Worm (Caenorhabditis elegans) whole organism, young adult: ENCODE results near the gene C02F5.5.

Source experiments
- D2030.7 ChIP-seq: fragments of 200-800 bp; sonication (Bioruptor generic); IDR thresholded peaks from 2 replicates; pipeline ENCODE4 v1.3.6; 2022; ENCODE audit warnings: missing genetic modification reagents, missing genetic modification characterization, missing compliant biosample characterization
- F23B12.7 ChIP-seq: sonication (generic microtip); optimal IDR thresholded peaks from 2 replicates; lab custom pipeline; 2017; ENCODE audit warnings: missing genetic modification characterization, mild to moderate bottlenecking, missing compliant biosample characterization, antibody characterized with exemption, moderate library complexity; ENCODE audit not compliant: insufficient read depth
- F33H1.4 ChIP-seq: fragments of 200-800 bp; sonication (Bioruptor generic); IDR thresholded peaks from 2 replicates; pipeline ENCODE4 v1.3.6; 2022; ENCODE audit warnings: missing genetic modification reagents, missing genetic modification characterization, missing compliant biosample characterization
- F39B2.1 ChIP-seq: fragments of 200-800 bp; sonication (Bioruptor generic); IDR thresholded peaks from 2 replicates; pipeline ENCODE4 v1.3.6; 2022; ENCODE audit warnings: missing genetic modification reagents, missing genetic modification characterization, missing compliant biosample characterization
- F57C9.4 ChIP-seq: sonication (generic microtip); optimal IDR thresholded peaks from 2 replicates; lab custom pipeline; 2017; ENCODE audit warnings: mild to moderate bottlenecking, missing genetic modification characterization, missing compliant biosample characterization
- K12H6.12 ChIP-seq: fragments of 200-800 bp; sonication (Bioruptor generic); optimal IDR thresholded peaks from 2 replicates; lab custom pipeline; 2018; ENCODE audit warnings: mild to moderate bottlenecking, missing genetic modification characterization, missing compliant biosample characterization
- T26A5.8 ChIP-seq: sonication (generic microtip); optimal IDR thresholded peaks from 2 replicates; lab custom pipeline; 2016; ENCODE audit warnings: missing genetic modification characterization, missing compliant biosample characterization
- Y53G8AR.9 ChIP-seq: fragments of 200-800 bp; sonication (Bioruptor generic); conservative IDR thresholded peaks from 2 replicates; pipeline ENCODE4 v1.3.6; 2022; ENCODE audit warnings: missing genetic modification reagents, missing genetic modification characterization, missing compliant biosample characterization
- Y79H2A.3 ChIP-seq: fragments of 200-800 bp; sonication (Bioruptor generic); conservative IDR thresholded peaks from 2 replicates; pipeline ENCODE4 v1.3.6; 2022; ENCODE audit warnings: missing genetic modification reagents, missing genetic modification characterization, missing compliant biosample characterization
- akir-1 ChIP-seq: fragments of 200-800 bp; sonication (Bioruptor generic); optimal IDR thresholded peaks from 2 replicates; lab custom pipeline; 2018; ENCODE audit warnings: mild to moderate bottlenecking, missing genetic modification characterization, moderate library complexity, missing compliant biosample characterization
- aptf-2 ChIP-seq: fragments of 200-800 bp; sonication (Bioruptor generic); conservative IDR thresholded peaks from 2 replicates; pipeline ENCODE4 v1.3.6; 2022; ENCODE audit warnings: missing genetic modification reagents, missing genetic modification characterization, missing compliant biosample characterization
- attf-3 ChIP-seq: fragments of 200-800 bp; sonication (Bioruptor generic); conservative IDR thresholded peaks from 2 replicates; pipeline ENCODE4 v1.3.6; 2022; ENCODE audit warnings: missing genetic modification reagents, missing genetic modification characterization, missing compliant biosample characterization
- attf-5 ChIP-seq: fragments of 200-800 bp; sonication (Bioruptor generic); optimal IDR thresholded peaks from 2 replicates; lab custom pipeline; 2018; ENCODE audit warnings: mild to moderate bottlenecking, missing genetic modification characterization, missing compliant biosample characterization
- ceh-100 ChIP-seq: fragments of 200-800 bp; sonication (Bioruptor generic); IDR thresholded peaks from 2 replicates; pipeline ENCODE4 v1.3.6; 2022; ENCODE audit warnings: missing genetic modification reagents, missing genetic modification characterization, missing compliant biosample characterization
- ceh-27 ChIP-seq: fragments of 200-800 bp; sonication (Bioruptor generic); optimal IDR thresholded peaks from 2 replicates; lab custom pipeline; 2018; ENCODE audit warnings: mild to moderate bottlenecking, missing genetic modification characterization, moderate library complexity, missing compliant biosample characterization
- ceh-91 ChIP-seq: fragments of 200-800 bp; sonication (Bioruptor generic); IDR thresholded peaks from 2 replicates; pipeline ENCODE4 v1.3.6; 2022; ENCODE audit warnings: missing genetic modification reagents, missing genetic modification characterization, missing compliant biosample characterization
- dox-1 ChIP-seq: fragments of 200-800 bp; sonication (Bioruptor generic); IDR thresholded peaks from 2 replicates; pipeline ENCODE4 v1.3.6; 2022; ENCODE audit warnings: missing genetic modification reagents, missing genetic modification characterization, missing compliant biosample characterization
- dpl-1 ChIP-seq: fragments of 150-350 bp; optimal IDR thresholded peaks from 2 replicates; lab custom pipeline; 2014; ENCODE audit warnings: missing biosample characterization, missing genetic modification reagents, missing genetic modification characterization
- efl-1 ChIP-seq: fragments of 150-350 bp; optimal IDR thresholded peaks from 2 replicates; lab custom pipeline; 2014; ENCODE audit warnings: missing biosample characterization, missing genetic modification reagents, missing genetic modification characterization
- egrh-3 ChIP-seq: fragments of 200-800 bp; sonication (Bioruptor generic); IDR thresholded peaks from 2 replicates; pipeline ENCODE4 v1.3.6; 2022; ENCODE audit warnings: missing genetic modification reagents, missing genetic modification characterization, missing compliant biosample characterization
- ekl-4 ChIP-seq: fragments of 200-800 bp; sonication (Bioruptor generic); IDR thresholded peaks from 2 replicates; pipeline ENCODE4 v1.3.6; 2022; ENCODE audit warnings: missing genetic modification reagents, missing genetic modification characterization, missing compliant biosample characterization
- hmg-1.2 ChIP-seq: fragments of 200-800 bp; sonication (Bioruptor generic); IDR thresholded peaks from 2 replicates; pipeline ENCODE4 v1.3.6; 2022; ENCODE audit warnings: missing genetic modification reagents, missing genetic modification characterization, missing compliant biosample characterization
- let-526 ChIP-seq: fragments of 200-800 bp; sonication (Bioruptor generic); IDR thresholded peaks from 2 replicates; pipeline ENCODE4 v1.3.6; 2022; ENCODE audit warnings: missing genetic modification reagents, missing genetic modification characterization, missing compliant biosample characterization
- lin-35 ChIP-seq, 3 experiments: fragments of 150-350 bp in 2 of 3; sonication (generic microtip) in 1 of 3; optimal IDR thresholded peaks; 2 replicates each; lab custom pipeline; 2014 to 2018; ENCODE audit warnings: missing biosample characterization in 3 of 3, missing genetic modification characterization in 3 of 3, missing genetic modification reagents in 3 of 3
- lin-54 ChIP-seq: fragments of 200-800 bp; sonication (Bioruptor generic); optimal IDR thresholded peaks from 2 replicates; lab custom pipeline; 2018; ENCODE audit warnings: mild to moderate bottlenecking, missing genetic modification characterization, missing compliant biosample characterization
- lsl-1 ChIP-seq: fragments of 200-800 bp; sonication (Bioruptor generic); optimal IDR thresholded peaks from 2 replicates; lab custom pipeline; 2018; ENCODE audit warnings: mild to moderate bottlenecking, missing genetic modification characterization, moderate library complexity, missing compliant biosample characterization
- madf-10 ChIP-seq: sonication (generic microtip); optimal IDR thresholded peaks from 2 replicates; lab custom pipeline; 2016; ENCODE audit warnings: mild to moderate bottlenecking, missing genetic modification characterization, missing compliant biosample characterization
- madf-6 ChIP-seq: fragments of 200-800 bp; sonication (Bioruptor generic); IDR thresholded peaks from 2 replicates; pipeline ENCODE4 v1.3.6; 2022; ENCODE audit warnings: missing genetic modification reagents, missing genetic modification characterization, missing compliant biosample characterization
- madf-8 ChIP-seq: fragments of 200-800 bp; sonication (Bioruptor generic); conservative IDR thresholded peaks from 2 replicates; pipeline ENCODE4 v1.3.6; 2022; ENCODE audit warnings: missing genetic modification reagents, missing genetic modification characterization, missing compliant biosample characterization
- mcd-1 ChIP-seq: fragments of 200-800 bp; sonication (Bioruptor generic); IDR thresholded peaks from 2 replicates; pipeline ENCODE4 v1.3.6; 2022; ENCODE audit warnings: missing genetic modification reagents, missing genetic modification characterization, missing compliant biosample characterization
- nhr-80 ChIP-seq: sonication (generic microtip); optimal IDR thresholded peaks from 2 replicates; lab custom pipeline; 2016; ENCODE audit warnings: missing genetic modification characterization, missing compliant biosample characterization
- rcor-1 ChIP-seq: fragments of 200-800 bp; sonication (Bioruptor generic); IDR thresholded peaks from 2 replicates; pipeline ENCODE4 v1.3.6; 2022; ENCODE audit warnings: missing genetic modification reagents, missing genetic modification characterization, missing compliant biosample characterization
- snpc-3.4 ChIP-seq: sonication (generic microtip); optimal IDR thresholded peaks from 2 replicates; lab custom pipeline; 2017; ENCODE audit warnings: missing genetic modification characterization, mild to moderate bottlenecking, missing compliant biosample characterization, antibody characterized with exemption, moderate library complexity, missing genotype, missing genetic modification reagents
- snpc-4 ChIP-seq, 5 experiments: fragments of 150-350 bp in 1 of 5; sonication (generic microtip) in 4 of 5; optimal IDR thresholded peaks; 2 replicates each; lab custom pipeline; 2014 to 2018; ENCODE audit warnings: missing genetic modification characterization in 5 of 5, missing biosample characterization in 3 of 5, antibody characterized with exemption in 2 of 5, mild to moderate bottlenecking in 2 of 5, missing compliant biosample characterization in 2 of 5, missing genotype in 2 of 5, moderate library complexity in 2 of 5, missing genetic modification reagents in 1 of 5
- tbp1 ChIP-seq: fragments of 200-800 bp; sonication (Bioruptor generic); optimal IDR thresholded peaks from 2 replicates; lab custom pipeline; 2018; ENCODE audit warnings: mild to moderate bottlenecking, missing genetic modification characterization, missing compliant biosample characterization
- unc-130 ChIP-seq: sonication (generic microtip); optimal IDR thresholded peaks from 2 replicates; lab custom pipeline; 2016; ENCODE audit warnings: missing genetic modification reagents, missing genetic modification characterization, missing compliant biosample characterization
- ztf-18 ChIP-seq: sonication (generic microtip); optimal IDR thresholded peaks from 2 replicates; lab custom pipeline; 2016; ENCODE audit warnings: missing genotype, mild to moderate bottlenecking, missing genetic modification characterization, missing compliant biosample characterization
- ztf-22 ChIP-seq: fragments of 200-800 bp; sonication (Bioruptor generic); optimal IDR thresholded peaks from 2 replicates; lab custom pipeline; 2018; ENCODE audit warnings: mild to moderate bottlenecking, missing genetic modification characterization, moderate library complexity, missing compliant biosample characterization
- ztf-25 ChIP-seq: fragments of 200-800 bp; sonication (Bioruptor generic); IDR thresholded peaks from 2 replicates; pipeline ENCODE4 v1.3.6; 2022; ENCODE audit warnings: missing genetic modification reagents, missing genetic modification characterization, missing compliant biosample characterization
- ztf-26 ChIP-seq: sonication (generic microtip); optimal IDR thresholded peaks from 2 replicates; lab custom pipeline; 2017; ENCODE audit warnings: missing genetic modification characterization, missing compliant biosample characterization
- ztf-28 ChIP-seq: fragments of 200-800 bp; sonication (Bioruptor generic); IDR thresholded peaks from 2 replicates; pipeline ENCODE4 v1.3.6; 2022; ENCODE audit warnings: missing genetic modification reagents, missing genetic modification characterization, missing compliant biosample characterization

C02F5.5 gene

DNA sequence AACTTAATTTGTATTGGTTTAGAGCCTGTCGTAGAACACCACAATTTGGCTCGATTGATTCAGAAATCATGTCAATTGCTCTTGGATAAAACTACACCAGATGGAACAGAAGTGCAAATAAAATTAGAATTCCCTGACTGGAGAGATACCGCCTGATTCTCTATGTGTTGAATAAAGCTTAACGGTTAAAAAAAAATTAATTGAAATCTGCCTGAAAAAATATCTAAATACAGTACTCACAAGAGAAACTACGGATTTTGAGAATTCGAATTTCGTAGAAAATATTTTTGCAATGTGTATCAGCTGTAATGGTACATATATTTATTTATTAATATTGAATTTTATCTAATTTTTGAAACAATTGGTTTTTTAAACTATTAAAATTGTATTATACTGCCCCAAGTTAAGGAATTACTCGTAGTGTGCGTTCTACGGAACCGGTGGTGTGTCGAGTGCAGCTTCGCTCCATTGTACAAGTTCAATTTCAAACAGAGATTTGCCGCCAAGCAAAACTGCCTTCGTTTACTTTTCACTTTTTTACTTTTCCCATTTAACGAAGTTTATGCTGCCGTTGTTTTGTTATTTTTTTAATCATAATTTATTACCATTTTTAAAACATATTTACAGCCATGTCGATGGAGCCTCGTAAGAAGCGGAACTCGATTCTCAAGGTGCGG is 14.2 kb downstream of the C02F5.5 start, which contains the start of gene knl-1:
Gene knl-1, plus strand, starts transcription at position 626 of the 677 bp plus-strand sequence.
- TF ChIP-seq ceh-91 (GFP tag; lab: Robert Waterston, UW): peak; percentile 75
- peak; percentile 68 for TF ChIP-seq unc-130 (GFP tag; lab: Kevin White, UChicago)
- TF ChIP-seq mcd-1 (GFP tag; lab: Robert Waterston, UW): peak; percentile 80
- TF ChIP-seq tbp1 (GFP tag; lab: Kevin White, UChicago): peak; percentile 25
- TF ChIP-seq T26A5.8: no peak
- 0 out of 2 replicates have a peak, but pooled peaks have one; percentile 63 for TF ChIP-seq ztf-28 (GFP tag; lab: Robert Waterston, UW)
- TF ChIP-seq efl-1 (GFP tag; lab: Kevin White, UChicago): peak; percentile 90
- TF ChIP-seq egrh-3 (GFP tag; lab: Robert Waterston, UW): 0 out of 2 replicates have a peak, but pooled peaks have one; percentile 49
- no peak for TF ChIP-seq F57C9.4 (tag; lab: Kevin White, UChicago)
- TF ChIP-seq madf-10 (tag; lab: Kevin White, UChicago): peak; percentile 4
- no peak for TF ChIP-seq K12H6.12 (tag; lab: Kevin White, UChicago)
- TF ChIP-seq F39B2.1: no peak
- TF ChIP-seq ztf-18: peak; percentile 42
- peak; percentile 31; the same call in 1 of the 2 replicates for TF ChIP-seq Y79H2A.3
- no peak for TF ChIP-seq akir-1 (GFP tag; lab: Kevin White, UChicago)
- peak; percentile 28 for TF ChIP-seq snpc-3.4
- 0 out of 2 replicates have a peak, but pooled peaks have one; percentile 35 for TF ChIP-seq let-526 (GFP tag; lab: Robert Waterston, UW)
- peak; percentile 79 for TF ChIP-seq dpl-1 (GFP tag; lab: Kevin White, UChicago)
- peak; percentile 63; the same call in 1 of the 2 replicates for TF ChIP-seq attf-3
- TF ChIP-seq ekl-4 (GFP tag; lab: Robert Waterston, UW): no peak
- TF ChIP-seq lin-54 (GFP tag; lab: Kevin White, UChicago): peak; percentile 68
- peak; percentile 59 for TF ChIP-seq attf-5 (GFP tag; lab: Kevin White, UChicago)
- TF ChIP-seq F23B12.7 (tag; lab: Kevin White, UChicago): peak; percentile 80
- TF ChIP-seq hmg-1.2 (GFP tag; lab: Robert Waterston, UW): peak; percentile 46; the same call in 1 of the 2 replicates
- TF ChIP-seq ztf-26: no peak
- peak in 1 of 3 experiments; percentile 21 for TF ChIP-seq lin-35 (GFP tag; optimal IDR thresholded peaks at IDR 0.05; lab: Kevin White, UChicago)
- TF ChIP-seq snpc-4 (GFP tag; optimal IDR thresholded peaks at IDR 0.05; lab: Kevin White, UChicago): no peak
- TF ChIP-seq snpc-4 (tag; optimal IDR thresholded peaks at IDR 0.05; lab: Kevin White, UChicago): peak in 1 of 4 experiments; percentile 59
- TF ChIP-seq madf-8 (GFP tag; lab: Robert Waterston, UW): peak; percentile 51; the same call in 1 of the 2 replicates
- peak; percentile 95 for TF ChIP-seq ceh-100 (GFP tag; lab: Robert Waterston, UW)
- TF ChIP-seq lsl-1: peak; percentile 75
- TF ChIP-seq ztf-22 (GFP tag; lab: Kevin White, UChicago): no peak
- TF ChIP-seq Y53G8AR.9: no peak
- peak; percentile 44 for TF ChIP-seq F33H1.4 (GFP tag; lab: Robert Waterston, UW)
- TF ChIP-seq D2030.7: peak; percentile 74
- peak; percentile 39 for TF ChIP-seq nhr-80 (tag; lab: Kevin White, UChicago)
- 0 out of 2 replicates have a peak, but pooled peaks have one; percentile 51 for TF ChIP-seq aptf-2 (GFP tag; lab: Robert Waterston, UW)
- peak; percentile 45; the same call in 1 of the 2 replicates for TF ChIP-seq rcor-1 (GFP tag; lab: Robert Waterston, UW)
- peak; percentile 74 for TF ChIP-seq dox-1
- TF ChIP-seq ztf-25 (GFP tag; lab: Robert Waterston, UW): 0 out of 2 replicates have a peak, but pooled peaks have one; percentile 59
- peak; percentile 30 for TF ChIP-seq ceh-27 (GFP tag; lab: Kevin White, UChicago)
- TF ChIP-seq madf-6: peak; percentile 69
- TF ChIP-seq, all 124 proteins: peak for 32
